Fruit fly (Drosophila melanogaster) whole organism, embryonic: Measurements from ENCODE around the gene Enoph.

Experiments used
- Adf1 ChIP-seq: fragments of 200-800 bp; sonication (Bioruptor generic); IDR thresholded peaks from 2 replicates; pipeline ENCODE4 v1.3.6; 2022; ENCODE audit warnings: missing biosample characterization, missing genetic modification characterization
- BEAF-32 ChIP-seq: fragments of 200-800 bp; sonication (Bioruptor generic); optimal IDR thresholded peaks from 3 replicates; lab custom pipeline; 2017; ENCODE audit warnings: missing biosample characterization, missing genetic modification characterization, mild to moderate bottlenecking, moderate library complexity, missing genetic modification reagents
- CG10267 ChIP-seq: fragments of 200-800 bp; sonication (Bioruptor generic); optimal IDR thresholded peaks from 2 replicates; lab custom pipeline; 2018; ENCODE audit warnings: missing biosample characterization, mild to moderate bottlenecking, missing genetic modification characterization, moderate library complexity
- CG11504 ChIP-seq: fragments of 200-800 bp; sonication (Bioruptor generic); optimal IDR thresholded peaks from 3 replicates; lab custom pipeline; 2019; ENCODE audit warnings: missing biosample characterization, mild to moderate bottlenecking, missing genetic modification characterization, moderate library complexity
- CG11695 ChIP-seq: fragments of 200-800 bp; sonication (Bioruptor generic); IDR thresholded peaks from 3 replicates; pipeline ENCODE4 v1.3.6; 2022; ENCODE audit warnings: missing biosample characterization, missing genetic modification characterization
- CG12659 ChIP-seq: fragments of 200-800 bp; sonication (Bioruptor generic); optimal IDR thresholded peaks from 3 replicates; lab custom pipeline; 2017; ENCODE audit warnings: mild to moderate bottlenecking, missing biosample characterization, missing genetic modification reagents, missing genetic modification characterization
- CG13424 ChIP-seq: fragments of 200-800 bp; sonication (Bioruptor generic); optimal IDR thresholded peaks from 2 replicates; lab custom pipeline; 2019; ENCODE audit warnings: missing biosample characterization, mild to moderate bottlenecking, missing genetic modification characterization, moderate library complexity
- CG15514 ChIP-seq: fragments of 200-800 bp; sonication (Bioruptor generic); optimal IDR thresholded peaks from 3 replicates; lab custom pipeline; 2017; ENCODE audit warnings: missing biosample characterization, missing genetic modification characterization, mild to moderate bottlenecking, moderate library complexity, missing genetic modification reagents
- CG1832 ChIP-seq: fragments of 200-800 bp; sonication (Bioruptor generic); optimal IDR thresholded peaks from 2 replicates; lab custom pipeline; 2017; ENCODE audit warnings: missing biosample characterization, mild to moderate bottlenecking, missing genetic modification characterization, inconsistent platforms
- CG2116 ChIP-seq: fragments of 200-800 bp; sonication (Bioruptor generic); optimal IDR thresholded peaks from 3 replicates; lab custom pipeline; 2018; ENCODE audit warnings: missing biosample characterization, mild to moderate bottlenecking, missing genetic modification characterization
- CG30020 ChIP-seq: fragments of 200-800 bp; optimal IDR thresholded peaks from 2 replicates; lab custom pipeline; 2019; ENCODE audit warnings: missing biosample characterization, mild to moderate bottlenecking, missing genetic modification characterization, moderate library complexity
- CG34376 ChIP-seq: fragments of 200-800 bp; sonication (Bioruptor generic); optimal IDR thresholded peaks from 2 replicates; lab custom pipeline; 2018; ENCODE audit warnings: missing biosample characterization, mild to moderate bottlenecking, missing genetic modification characterization
- CG43689 ChIP-seq: fragments of 200-800 bp; sonication (Bioruptor generic); IDR thresholded peaks from 2 replicates; pipeline ENCODE4 v1.3.6; 2022; ENCODE audit warnings: missing biosample characterization, missing genetic modification characterization
- CG4617 ChIP-seq: fragments of 200-800 bp; sonication (Bioruptor generic); optimal IDR thresholded peaks from 3 replicates; lab custom pipeline; 2016; ENCODE audit warnings: missing biosample characterization, missing genetic modification characterization, borderline replicate concordance
- CG8290 ChIP-seq, 3 experiments: fragments of 200-800 bp; sonication (Bioruptor generic); optimal IDR thresholded peaks; 2 replicates each; lab custom pipeline; 2016 to 2019; ENCODE audit warnings: missing biosample characterization in 3 of 3, missing genetic modification characterization in 3 of 3, mild to moderate bottlenecking in 2 of 3, moderate library complexity in 1 of 3
- CG9876 ChIP-seq: fragments of 200-800 bp; sonication (Bioruptor generic); optimal IDR thresholded peaks from 2 replicates; lab custom pipeline; 2016; ENCODE audit warnings: missing biosample characterization, missing genetic modification characterization
- CTCF ChIP-seq: fragments of 200-800 bp; sonication (Bioruptor generic); optimal IDR thresholded peaks from 2 replicates; lab custom pipeline; 2017; ENCODE audit warnings: missing biosample characterization, mild to moderate bottlenecking, missing genetic modification characterization, moderate library complexity
- Dek ChIP-seq: fragments of 200-800 bp; sonication (Bioruptor generic); optimal IDR thresholded peaks from 3 replicates; lab custom pipeline; 2019; ENCODE audit warnings: missing biosample characterization, mild to moderate bottlenecking, missing genetic modification characterization, moderate library complexity
- Dp ChIP-seq: fragments of 200-800 bp; sonication (Bioruptor generic); optimal IDR thresholded peaks from 2 replicates; lab custom pipeline; 2018; ENCODE audit warnings: missing biosample characterization, mild to moderate bottlenecking, missing genetic modification characterization, moderate library complexity
- H2.0 ChIP-seq: fragments of 200-800 bp; sonication (Bioruptor generic); IDR thresholded peaks from 2 replicates; pipeline ENCODE4 v1.3.6; 2022; ENCODE audit warnings: missing biosample characterization, missing genetic modification characterization
- HLH3B ChIP-seq: fragments of 200-800 bp; sonication (Bioruptor generic); IDR thresholded peaks from 2 replicates; pipeline ENCODE4 v1.3.6; 2022; ENCODE audit warnings: missing biosample characterization, missing genetic modification characterization
- Lhr ChIP-seq: fragments of 200-800 bp; sonication (Bioruptor generic); optimal IDR thresholded peaks from 3 replicates; lab custom pipeline; 2017; ENCODE audit warnings: mild to moderate bottlenecking, missing biosample characterization, missing genetic modification reagents, missing genetic modification characterization
- MBD-R2 ChIP-seq: fragments of 200-800 bp; sonication (Bioruptor generic); IDR thresholded peaks from 2 replicates; pipeline ENCODE4 v1.3.6; 2022; ENCODE audit warnings: missing biosample characterization, missing genetic modification characterization
- Meics ChIP-seq: fragments of 200-800 bp; sonication (Bioruptor generic); optimal IDR thresholded peaks from 2 replicates; lab custom pipeline; 2017; ENCODE audit warnings: missing biosample characterization, mild to moderate bottlenecking, missing genetic modification characterization
- Nf-YC ChIP-seq: fragments of 200-800 bp; optimal IDR thresholded peaks from 3 replicates; lab custom pipeline; 2019; ENCODE audit warnings: missing biosample characterization, mild to moderate bottlenecking, missing genetic modification characterization, moderate library complexity
- Tbp ChIP-seq: fragments of >200 bp; optimal IDR thresholded peaks from 2 replicates; lab custom pipeline; 2018; ENCODE audit warnings: missing biosample characterization, missing genetic modification characterization
- Vsx1 ChIP-seq: fragments of 200-800 bp; sonication (Bioruptor generic); optimal IDR thresholded peaks from 2 replicates; lab custom pipeline; 2017; ENCODE audit warnings: missing biosample characterization, mild to moderate bottlenecking, missing genetic modification characterization, missing genetic modification reagents
- abd-A ChIP-seq: fragments of 200-800 bp; sonication (Bioruptor generic); optimal IDR thresholded peaks from 3 replicates; lab custom pipeline; 2019; ENCODE audit warnings: missing biosample characterization, mild to moderate bottlenecking, missing genetic modification characterization, moderate library complexity
- emc ChIP-seq: fragments of 200-800 bp; sonication (Bioruptor generic); optimal IDR thresholded peaks from 2 replicates; lab custom pipeline; 2016; ENCODE audit warnings: missing biosample characterization, missing genetic modification characterization
- eve ChIP-seq, 2 experiments: fragments of >200 bp; optimal IDR thresholded peaks; 2 replicates each; lab custom pipeline; 2017; ENCODE audit warnings: missing biosample characterization in 2 of 2, missing genetic modification characterization in 2 of 2
- ewg ChIP-seq: fragments of 200-800 bp; sonication (Bioruptor generic); optimal IDR thresholded peaks from 3 replicates; lab custom pipeline; 2017; ENCODE audit warnings: mild to moderate bottlenecking, missing biosample characterization, missing genetic modification reagents, missing genetic modification characterization
- exex ChIP-seq: fragments of 200-800 bp; sonication (Bioruptor generic); optimal IDR thresholded peaks from 4 replicates; lab custom pipeline; 2018; ENCODE audit warnings: missing biosample characterization, mild to moderate bottlenecking, missing genetic modification characterization, moderate library complexity
- gfzf ChIP-seq: fragments of 200-800 bp; sonication (Bioruptor generic); optimal IDR thresholded peaks from 2 replicates; lab custom pipeline; 2016; ENCODE audit warnings: missing biosample characterization, mild to moderate bottlenecking, missing genetic modification characterization, moderate library complexity
- lilli ChIP-seq: fragments of 200-800 bp; sonication (Bioruptor generic); optimal IDR thresholded peaks from 3 replicates; lab custom pipeline; 2016; ENCODE audit warnings: missing biosample characterization, missing genetic modification characterization
- nmo ChIP-seq: fragments of 200-800 bp; sonication (Bioruptor generic); optimal IDR thresholded peaks from 2 replicates; lab custom pipeline; 2018; ENCODE audit warnings: missing biosample characterization, mild to moderate bottlenecking, missing genetic modification characterization, moderate library complexity
- nom ChIP-seq: fragments of 200-800 bp; sonication (Bioruptor generic); optimal IDR thresholded peaks from 2 replicates; lab custom pipeline; 2017; ENCODE audit warnings: missing biosample characterization, missing genetic modification characterization, mild to moderate bottlenecking, moderate library complexity, missing genetic modification reagents
- pzg ChIP-seq: fragments of 200-800 bp; sonication (Bioruptor generic); optimal IDR thresholded peaks from 3 replicates; lab custom pipeline; 2018; ENCODE audit warnings: missing biosample characterization, mild to moderate bottlenecking, missing genetic modification characterization, moderate library complexity
- sens ChIP-seq: fragments of 200-800 bp; sonication (Bioruptor generic); peaks from one replicate; lab custom pipeline; 2016; ENCODE audit warnings: missing biosample characterization, missing genetic modification characterization
- shn ChIP-seq: fragments of 200-800 bp; sonication (Bioruptor generic); optimal IDR thresholded peaks from 3 replicates; lab custom pipeline; 2016; ENCODE audit warnings: missing biosample characterization, missing genetic modification characterization
- stwl ChIP-seq: fragments of 200-800 bp; sonication (Bioruptor generic); optimal IDR thresholded peaks from 3 replicates; lab custom pipeline; 2018; ENCODE audit warnings: missing biosample characterization, mild to moderate bottlenecking, missing genetic modification characterization, moderate library complexity
- unc-4 ChIP-seq: fragments of 200-800 bp; sonication (Bioruptor generic); IDR thresholded peaks from 2 replicates; pipeline ENCODE4 v1.3.6; 2022; ENCODE audit warnings: missing biosample characterization, missing genetic modification characterization; ENCODE audit not compliant: partially characterized antibody
- vvl ChIP-seq: fragments of 200-800 bp; sonication (Bioruptor generic); IDR thresholded peaks from 2 replicates; pipeline ENCODE4 v1.3.6; 2022; ENCODE audit warnings: missing biosample characterization, missing genetic modification characterization
- wdn ChIP-seq: fragments of 200-800 bp; sonication (Bioruptor generic); IDR thresholded peaks from 2 replicates; pipeline ENCODE4 v1.3.6; 2022; ENCODE audit warnings: missing biosample characterization, missing genetic modification characterization

Enoph gene

DNA sequence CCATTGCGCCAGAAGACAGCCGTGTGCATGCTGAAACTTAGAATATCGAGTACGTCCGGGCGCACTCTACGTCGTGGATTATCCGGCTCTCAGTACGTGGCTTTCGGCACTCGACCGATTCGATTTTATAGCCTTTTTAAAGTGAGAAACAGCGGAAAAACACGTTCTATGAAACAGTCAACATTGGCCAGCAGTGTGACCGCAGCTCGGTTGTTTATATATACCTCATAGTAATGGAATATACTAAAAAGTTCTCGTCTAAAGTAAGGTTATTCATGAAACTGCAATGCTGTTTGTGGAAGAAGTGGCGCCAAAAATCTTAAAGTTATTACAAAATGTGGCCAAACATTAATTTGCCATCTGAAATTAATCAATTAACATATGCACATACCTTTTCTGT is 40.8 kb upstream of the Enoph start (continued):
- TF ChIP-seq Vsx1 (GFP tag; lab: Kevin White, UChicago) (no peak), abd-A (tag; lab: Kevin White, UChicago) (no peak), CG11695 (no peak), Tbp (GFP tag; lab: Kevin White, UChicago) (no peak), CG9876 (GFP tag; lab: Kevin White, UChicago) (no peak), Meics (peak; percentile 60), vvl (0 out of 2 replicates have a peak, but pooled peaks have one; percentile 7), stwl (tag; lab: Kevin White, UChicago) (peak; percentile 62), CG1832 (no peak), CG11504 (peak; percentile 39), CG13424 (tag; lab: Kevin White, UChicago) (no peak), shn (no peak), unc-4 (GFP tag; lab: Robert Waterston, UW) (0 out of 2 replicates have a peak, but pooled peaks have one; percentile 15), CTCF (GFP tag; lab: Kevin White, UChicago) (peak; percentile 81), CG15514 (GFP tag; lab: Kevin White, UChicago) (peak; percentile 56), ewg (GFP tag; lab: Kevin White, UChicago) (no peak), nom (no peak), Dp (GFP tag; lab: Kevin White, UChicago) (peak; percentile 78), CG30020 (peak; percentile 28), CG10267 (tag; lab: Kevin White, UChicago) (no peak), emc (no peak), pzg (GFP tag; lab: Kevin White, UChicago) (peak; percentile 74), Lhr (GFP tag; lab: Kevin White, UChicago) (peak; percentile 44), Nf-YC (tag; lab: Kevin White, UChicago) (peak; percentile 7), Dek (tag; lab: Kevin White, UChicago) (no peak), Adf1 (GFP tag; lab: Robert Waterston, UW) (no peak), nmo (GFP tag; lab: Kevin White, UChicago) (peak; percentile 19), sens (peak; percentile 86), MBD-R2 (GFP tag; lab: Robert Waterston, UW) (0 out of 2 replicates have a peak, but pooled peaks have one; percentile 30), CG8290 (GFP tag; optimal IDR thresholded peaks at IDR 0.05; lab: Kevin White, UChicago) (no peak), CG8290 (tag; optimal IDR thresholded peaks at IDR 0.05; lab: Kevin White, UChicago) (peak in 1 of 2 experiments; percentile 35), CG34376 (no peak), lilli (GFP tag; lab: Kevin White, UChicago) (peak; percentile 16), BEAF-32 (peak; percentile 34), CG12659 (peak; percentile 33), CG4617 (GFP tag; lab: Kevin White, UChicago) (peak; percentile 54), gfzf (GFP tag; lab: Kevin White, UChicago) (peak; percentile 88), CG2116 (GFP tag; lab: Kevin White, UChicago) (peak; percentile 78), CG43689 (no peak), wdn (GFP tag; lab: Robert Waterston, UW) (no peak)

DNA sequence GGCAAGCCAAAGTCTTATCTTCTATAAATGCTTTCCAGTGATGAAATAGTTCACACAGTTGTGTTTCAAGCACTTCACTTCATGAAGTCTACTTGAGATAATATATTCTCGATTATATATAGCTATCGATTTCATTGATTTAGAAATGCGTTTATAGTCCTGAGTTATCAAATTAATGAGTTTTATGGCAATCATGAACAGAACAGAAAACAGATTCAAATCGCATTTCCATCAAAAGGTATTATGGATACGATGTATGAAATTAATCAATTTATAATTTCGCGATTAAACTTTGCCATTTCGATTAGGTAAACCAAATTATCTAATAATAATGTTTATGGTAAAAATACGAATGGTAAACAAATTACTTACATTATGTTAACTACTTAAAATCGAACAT is 38.6 kb upstream of the Enoph start:
- TF ChIP-seq HLH3B (GFP tag; lab: Robert Waterston, UW): no peak
- peak in 1 of 2 experiments; percentile 23 for TF ChIP-seq eve (GFP tag; optimal IDR thresholded peaks at IDR 0.05; lab: Kevin White, UChicago)
- peak; percentile 69 for TF ChIP-seq exex (tag; lab: Kevin White, UChicago)
- no peak for TF ChIP-seq H2.0 (GFP tag; lab: Robert Waterston, UW)
